Fruit fly (Drosophila melanogaster) whole organism, larva: ENCODE data around the gene bb8.
A peak's percentile ranks its signal among the peaks of the same experiment; 100 is the strongest.

ENCODE experiments used
- noc ChIP-seq: fragments of 200-800 bp; sonication (Bioruptor generic); optimal IDR thresholded peaks from 3 replicates; lab custom pipeline; 2019; ENCODE audit warnings: missing biosample characterization, mild to moderate bottlenecking, missing genetic modification characterization, moderate library complexity

The bb8 gene

DNA sequence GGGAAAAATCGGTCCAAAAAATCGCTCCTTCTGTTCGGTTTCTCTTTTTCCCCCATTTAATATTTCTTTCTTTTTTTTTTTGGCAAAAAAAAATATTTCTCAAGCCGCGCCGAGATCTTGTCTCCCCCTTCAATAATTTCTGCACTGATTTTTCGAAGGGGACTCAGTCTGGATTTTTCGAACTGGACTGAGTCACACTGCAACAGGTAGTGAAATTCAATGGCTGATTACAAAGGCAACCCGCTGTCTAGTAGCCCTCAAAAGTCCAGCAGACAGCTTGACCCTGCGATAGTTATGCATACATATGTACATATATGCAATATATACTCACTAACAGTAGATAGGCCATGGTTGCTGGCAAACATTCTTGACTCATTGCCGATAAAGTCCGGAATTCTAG, 30.3 kb upstream of the bb8 start:
- TF ChIP-seq noc (tag; lab: Kevin White, UChicago): no peak

DNA sequence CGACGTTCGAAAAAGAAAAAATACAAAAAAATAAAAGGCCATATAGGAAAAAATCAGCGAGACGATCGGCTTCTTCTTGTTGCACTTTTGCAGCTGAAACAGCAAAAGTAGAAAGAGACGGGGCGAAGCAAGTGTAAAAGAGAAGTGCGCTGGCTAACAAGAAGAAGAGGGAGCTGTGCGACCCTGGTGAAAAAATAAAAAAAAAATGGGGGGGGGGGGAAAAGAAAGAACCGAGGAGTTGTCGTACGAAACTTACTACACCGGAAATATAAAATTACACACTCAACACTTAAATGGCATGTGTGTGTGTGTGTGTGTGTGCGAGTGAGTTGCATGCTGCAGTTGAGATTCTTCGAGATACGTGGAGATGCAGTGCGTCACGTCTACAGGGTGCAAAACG, 28.9 kb upstream of the bb8 start:
- TF ChIP-seq noc (tag; lab: Kevin White, UChicago): no peak

DNA sequence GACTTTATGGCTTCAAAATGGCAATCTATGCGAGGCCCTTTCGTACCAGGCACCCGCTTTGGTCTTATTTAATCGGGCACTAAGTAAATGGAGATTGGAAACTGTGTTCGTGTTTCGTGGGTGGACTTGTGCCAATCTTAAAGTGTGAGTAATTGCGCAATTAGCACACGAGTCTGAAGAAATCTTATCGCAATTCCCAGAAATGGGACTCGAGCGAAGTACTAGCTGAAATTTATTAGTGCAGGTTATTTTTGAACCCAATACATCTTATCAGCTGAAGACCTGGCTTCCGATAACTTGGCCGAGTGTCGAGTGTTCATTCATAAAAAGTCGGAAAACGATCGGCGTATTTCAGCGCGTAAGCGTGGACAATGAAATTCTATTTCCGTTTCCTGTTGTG, 26.9 kb upstream of the bb8 start:
- TF ChIP-seq noc (tag; lab: Kevin White, UChicago): peak; percentile 37

DNA sequence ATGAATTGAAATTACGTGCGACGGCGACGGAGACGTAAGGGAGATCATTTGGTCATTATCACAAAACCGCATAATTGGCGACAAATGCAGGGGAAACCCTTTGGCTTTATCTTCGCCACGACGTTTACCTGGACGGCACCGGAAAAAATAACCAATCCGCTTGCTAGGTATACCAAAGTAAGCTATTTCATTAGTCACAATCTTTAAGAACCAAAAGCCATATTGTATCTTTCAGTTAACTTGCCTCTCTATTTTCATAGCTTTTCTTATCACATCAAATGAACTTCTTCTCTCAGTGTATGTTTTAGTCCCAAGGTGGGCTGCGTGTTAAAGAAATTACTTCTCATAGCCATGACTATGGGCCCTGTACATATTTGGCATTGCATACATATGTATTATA, 25.6 kb upstream of the bb8 start:
- no peak for TF ChIP-seq noc (tag; lab: Kevin White, UChicago)

DNA sequence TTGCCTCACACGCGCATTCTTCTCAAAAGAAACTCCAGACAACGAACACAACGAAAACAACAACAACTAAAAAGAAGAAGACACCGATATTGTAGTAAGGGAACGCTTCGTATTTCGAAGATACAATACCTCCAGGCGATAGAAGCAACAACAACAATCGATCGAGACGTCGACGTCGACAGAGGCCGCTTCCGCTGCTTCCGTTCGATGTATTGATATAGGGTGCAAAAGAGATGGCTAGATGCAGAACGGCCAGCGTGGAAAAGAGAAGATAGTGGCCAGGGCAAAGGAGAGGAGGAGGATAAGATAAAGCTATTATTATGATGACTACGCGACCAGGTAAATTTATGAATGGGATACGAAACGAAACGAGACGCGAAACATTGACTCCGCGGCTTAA, 25.2 kb upstream of the bb8 start:
- TF ChIP-seq noc (tag; lab: Kevin White, UChicago): no peak

DNA sequence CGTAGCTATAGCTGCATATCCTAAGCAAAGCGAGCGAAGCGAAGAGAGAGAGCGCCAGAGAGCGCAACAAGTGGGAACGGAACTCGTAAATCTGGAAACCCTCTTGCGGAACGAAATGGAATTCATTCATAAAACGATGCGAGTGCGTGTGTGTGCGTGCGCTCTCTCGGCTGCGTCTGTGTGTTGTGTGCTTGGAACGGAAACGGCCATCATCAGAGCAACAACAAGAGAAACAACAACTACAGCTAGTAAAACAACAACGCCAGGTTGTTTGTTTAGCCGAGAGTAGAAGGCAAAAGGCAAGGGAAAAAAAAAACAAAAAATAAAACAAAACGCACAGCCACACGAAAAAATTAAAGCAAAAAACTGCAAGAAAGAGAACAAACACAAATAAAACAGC, 24.3 kb upstream of the bb8 start:
- no peak for TF ChIP-seq noc (tag; lab: Kevin White, UChicago)

DNA sequence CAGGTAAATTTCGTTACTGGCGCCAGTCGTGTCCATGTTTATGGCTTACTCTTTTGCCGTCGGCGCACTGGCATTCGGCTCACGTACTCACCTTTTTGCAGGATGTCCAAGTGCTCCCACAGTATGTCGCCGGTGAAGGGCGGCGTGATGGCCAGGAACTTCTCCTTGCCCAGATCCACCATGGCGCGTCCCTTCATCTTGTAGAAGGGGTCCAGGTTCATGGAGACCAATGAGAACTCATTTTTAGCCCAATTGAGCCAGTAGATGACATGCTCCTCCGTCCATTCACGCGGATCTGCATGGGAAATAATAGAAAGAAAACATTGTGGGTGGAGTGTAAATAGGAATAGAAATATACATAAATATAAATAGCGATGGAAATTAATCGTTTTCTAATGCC, 22.8 kb upstream of the bb8 start:
- TF ChIP-seq noc (tag; lab: Kevin White, UChicago): no peak

DNA sequence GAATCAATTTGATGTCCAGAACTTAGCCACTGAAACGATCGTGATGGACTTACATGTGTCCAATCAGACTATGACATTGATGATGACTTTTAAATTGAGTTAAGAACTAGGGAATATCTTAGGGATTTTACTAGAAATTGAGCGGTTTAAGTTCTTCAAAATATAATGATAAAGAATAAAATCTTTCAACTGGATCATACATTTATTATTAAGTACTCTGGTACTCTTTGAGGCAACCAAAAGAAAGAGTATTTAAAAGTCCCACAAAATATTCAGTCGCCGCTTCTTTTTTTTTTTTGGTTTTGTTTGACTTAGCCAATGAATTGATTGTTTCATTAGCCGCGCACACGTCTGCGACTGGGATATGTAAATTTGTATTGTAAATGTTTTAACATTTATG, 20.2 kb upstream of the bb8 start:
- no peak for TF ChIP-seq noc (tag; lab: Kevin White, UChicago)

DNA sequence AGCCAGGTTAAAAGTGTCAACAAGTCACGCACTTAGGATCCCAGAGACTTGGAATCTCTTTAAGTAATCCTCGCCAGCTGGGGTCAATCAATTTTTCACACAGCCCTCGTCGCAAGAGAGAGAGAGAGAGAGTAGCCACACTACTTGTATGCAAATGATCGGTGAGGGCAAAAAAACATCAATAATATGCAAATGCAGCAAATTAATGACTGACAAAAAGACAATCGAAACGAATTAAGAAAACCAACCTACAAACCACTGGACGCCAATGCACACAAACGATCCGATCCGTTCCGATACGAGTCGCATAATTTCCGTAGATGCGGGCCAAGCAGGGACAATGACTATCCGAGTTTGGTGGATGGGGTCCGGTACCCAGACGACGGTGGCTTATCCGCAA, 19.7 kb upstream of the bb8 start:
- no peak for TF ChIP-seq noc (tag; lab: Kevin White, UChicago)

DNA sequence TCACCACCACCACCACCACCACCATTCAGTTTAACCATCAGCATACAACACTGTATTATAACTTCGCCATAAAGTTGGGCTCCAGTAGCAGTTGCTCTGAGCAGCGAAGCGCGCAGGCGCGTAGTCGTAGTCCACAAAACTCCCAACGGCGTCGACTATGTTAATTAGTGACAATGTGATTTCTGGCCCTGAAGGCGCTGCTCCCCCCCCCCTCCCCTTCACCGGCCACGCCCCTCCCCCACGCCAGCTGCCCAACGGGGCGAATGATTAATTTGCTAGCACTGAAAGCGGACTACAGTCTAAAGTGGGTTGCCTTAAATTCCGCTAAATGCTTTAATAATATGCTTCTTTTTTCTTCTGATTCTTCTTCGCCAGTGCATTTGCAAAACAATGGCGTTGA, 16.8 kb upstream of the bb8 start:
- no peak for TF ChIP-seq noc (tag; lab: Kevin White, UChicago)

DNA sequence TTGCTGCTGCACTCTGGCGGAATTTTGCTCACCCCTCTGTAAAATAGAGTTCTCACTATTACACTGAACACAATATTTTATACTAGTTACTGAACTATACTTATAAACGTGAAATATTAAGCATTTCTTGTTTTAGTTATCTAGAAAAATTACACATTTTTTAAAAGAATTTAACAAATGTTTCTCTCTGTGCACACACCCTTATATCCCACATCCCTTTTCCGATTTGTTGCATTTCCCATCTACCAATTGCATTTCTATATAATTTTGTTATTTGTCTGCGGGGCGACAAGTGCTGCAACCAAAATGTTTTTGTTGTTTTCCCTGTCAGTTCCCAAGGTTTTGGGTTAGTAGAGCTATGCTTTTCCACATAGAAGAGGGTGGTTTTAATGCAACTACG, 13.3 kb upstream of the bb8 start:
- no peak for TF ChIP-seq noc (tag; lab: Kevin White, UChicago)

DNA sequence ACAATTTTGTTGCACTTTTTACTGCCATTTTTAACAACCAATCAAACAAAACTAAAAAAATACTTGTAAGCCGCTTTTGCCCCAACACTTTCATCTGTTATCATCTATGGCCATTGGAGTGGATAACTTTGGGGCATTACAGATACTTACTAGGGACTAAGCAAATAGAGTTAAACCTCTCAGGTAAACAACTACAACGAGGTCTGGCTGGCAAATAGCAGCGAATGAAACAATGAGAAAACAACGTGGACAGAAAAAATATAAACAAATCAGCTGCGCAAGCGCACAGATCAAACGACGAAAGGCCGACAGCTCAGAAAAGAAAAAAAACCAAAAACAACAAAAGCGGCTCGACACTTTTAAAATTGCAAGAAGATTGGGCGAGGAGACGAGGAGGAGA, 12.2 kb upstream of the bb8 start:
- no peak for TF ChIP-seq noc (tag; lab: Kevin White, UChicago)

DNA sequence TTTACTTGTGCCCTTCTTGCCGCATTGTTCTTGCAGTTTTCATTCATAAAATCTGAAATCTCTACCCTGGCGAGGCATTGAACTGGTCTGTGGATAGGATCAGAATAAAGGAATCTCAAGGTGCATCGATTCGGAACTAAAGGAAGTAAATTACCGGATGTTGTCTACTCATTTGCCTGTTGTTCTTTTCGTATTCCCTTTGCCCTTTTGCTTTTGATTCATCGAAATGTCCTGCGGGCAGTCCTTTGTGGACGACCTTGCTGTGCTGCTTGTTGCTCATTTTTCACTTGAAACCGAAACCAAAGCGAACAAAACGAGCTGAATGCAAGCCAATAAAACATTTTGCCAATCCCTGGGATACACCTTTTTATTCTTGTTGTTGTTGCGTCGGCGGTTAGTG, 11.3 kb upstream of the bb8 start:
- TF ChIP-seq noc (tag; lab: Kevin White, UChicago): no peak

DNA sequence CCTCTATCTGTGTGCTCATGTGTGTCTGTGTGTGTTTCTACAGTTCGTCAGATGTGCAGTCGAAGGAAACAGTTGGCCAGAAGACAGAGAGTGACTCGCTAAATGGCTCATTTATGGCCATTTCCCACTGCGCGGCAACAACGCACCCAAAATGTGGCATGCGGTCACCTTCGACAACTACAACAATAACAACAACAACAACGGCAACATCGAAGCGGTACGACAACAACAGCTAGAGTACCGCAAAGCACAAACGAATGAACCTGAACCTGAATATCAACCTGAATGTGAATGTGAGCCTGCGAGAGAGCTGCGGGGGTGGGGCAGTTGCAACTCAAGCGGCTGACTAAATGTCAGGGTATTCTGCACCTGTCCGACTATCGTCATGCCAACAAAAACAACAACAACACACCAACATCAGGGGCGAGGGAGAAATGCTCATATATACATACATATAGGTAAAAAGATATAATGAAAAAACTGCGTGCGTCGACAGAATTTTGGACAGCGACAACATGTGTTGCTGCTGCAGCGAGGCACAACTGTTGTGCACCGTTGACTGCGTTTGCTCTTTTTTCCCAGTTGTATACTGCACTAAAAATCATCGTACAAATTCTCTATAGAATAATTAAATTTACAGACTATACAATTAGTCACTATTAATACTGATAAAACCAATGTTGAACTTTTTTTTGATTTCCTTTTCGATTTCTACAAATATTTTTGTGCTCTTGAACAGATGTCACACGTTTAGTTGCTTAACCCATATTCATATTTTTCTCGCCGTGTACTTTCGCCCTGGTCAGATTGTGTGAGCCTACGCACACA, 10.3 kb upstream of the bb8 start:
- TF ChIP-seq noc (tag; lab: Kevin White, UChicago): no peak

DNA sequence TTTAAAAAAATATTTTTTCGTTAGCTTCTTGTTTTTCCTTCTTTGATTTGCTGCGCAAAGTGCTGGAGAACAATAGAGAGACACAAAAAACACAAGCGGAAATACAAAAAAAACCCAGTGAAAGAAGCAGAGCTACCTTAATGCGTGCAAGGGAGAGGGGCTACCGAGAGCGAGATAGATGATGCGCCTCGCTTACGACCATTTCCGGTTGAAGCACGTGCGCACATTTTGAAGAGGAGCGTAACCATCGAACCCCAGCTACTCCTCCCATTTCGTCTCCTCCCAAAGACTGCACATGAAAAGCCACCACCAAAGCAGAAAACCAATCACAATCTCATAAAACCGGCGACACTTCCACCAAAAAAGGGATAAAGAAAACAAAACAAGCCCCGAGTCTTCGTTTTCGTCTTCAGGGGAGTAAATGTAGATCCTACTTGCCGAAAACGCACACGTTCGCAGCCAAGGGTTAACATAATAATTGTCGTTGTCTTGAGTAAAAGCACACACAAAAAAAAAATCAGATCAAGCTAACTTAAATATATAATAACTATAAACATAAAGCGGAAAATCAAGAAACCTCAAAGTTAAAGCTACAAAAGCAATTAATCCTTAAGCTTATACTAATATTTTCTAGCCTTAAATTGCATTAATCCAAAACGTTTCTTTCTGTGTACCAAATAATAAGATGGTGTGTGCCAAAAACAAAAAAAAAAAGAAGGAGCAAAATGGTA, 7.3 kb upstream of the bb8 start:
- TF ChIP-seq noc (tag; lab: Kevin White, UChicago): no peak

DNA sequence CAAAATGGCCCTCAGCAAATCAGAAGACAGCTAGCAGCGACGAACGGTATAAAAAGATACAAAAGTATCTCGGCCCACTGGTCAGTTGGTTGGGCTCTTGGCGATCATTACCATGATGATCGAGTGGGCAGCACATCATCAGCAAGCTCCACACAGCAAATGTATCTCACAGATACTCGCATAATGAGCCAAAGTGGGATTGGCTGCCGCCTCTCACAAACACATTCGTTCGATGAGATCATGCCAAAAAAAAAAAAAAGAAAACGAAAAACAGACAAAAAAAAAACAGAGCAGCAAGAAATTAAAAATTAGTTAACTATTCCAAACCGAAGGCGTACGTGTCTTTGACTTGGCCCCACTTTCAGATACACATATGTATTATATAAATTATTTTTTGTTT, 6.2 kb upstream of the bb8 start:
- TF ChIP-seq noc (tag; lab: Kevin White, UChicago): no peak

DNA sequence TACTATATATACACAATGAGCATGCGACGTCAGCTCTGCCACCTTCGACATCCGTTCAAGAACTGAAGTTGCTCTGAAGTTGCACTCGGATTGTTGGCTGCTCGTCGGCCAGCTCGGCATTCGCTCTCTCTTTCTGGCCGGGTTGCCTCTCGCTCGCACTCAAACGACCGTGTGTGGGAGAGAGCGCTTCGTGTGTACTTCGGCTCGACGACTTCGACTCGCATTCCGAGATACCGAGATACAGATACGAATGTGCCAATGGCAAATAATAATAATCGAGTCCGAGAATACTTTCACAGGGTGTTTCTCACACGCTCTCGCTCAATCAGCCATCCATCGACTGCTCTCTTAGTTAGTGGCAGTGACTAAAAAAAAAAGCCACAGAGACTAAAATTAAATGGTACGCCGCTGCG, 5.4 kb upstream of the bb8 start:
- TF ChIP-seq noc (tag; lab: Kevin White, UChicago): peak; percentile 31
